Fruit fly (Drosophila melanogaster) whole organism: ENCODE results near the gene Nubp2.

Experiments
- CG8478 ChIP-seq: fragments of >200 bp; optimal IDR thresholded peaks from 2 replicates; lab custom pipeline; 2018; ENCODE audit warnings: inconsistent platforms
- Dll ChIP-seq: fragments of >200 bp; optimal IDR thresholded peaks from 2 replicates; lab custom pipeline; 2017
- EcR ChIP-seq, 2 experiments: fragments of >200 bp; optimal IDR thresholded peaks; 2 replicates each; lab custom pipeline; 2017; ENCODE audit warnings: missing biosample characterization in 2 of 2, missing genetic modification characterization in 2 of 2, missing genetic modification reagents in 2 of 2
- pan ChIP-seq: fragments of >200 bp; optimal IDR thresholded peaks from 2 replicates; lab custom pipeline; 2017
- psq ChIP-seq: fragments of >200 bp; optimal IDR thresholded peaks from 2 replicates; lab custom pipeline; 2017
- usp ChIP-seq: fragments of >200 bp; optimal IDR thresholded peaks from 2 replicates; lab custom pipeline; 2017; ENCODE audit warnings: missing biosample characterization, missing genetic modification characterization, mixed read lengths

dm6 chr3L:20494262-20494601, 32.1 kb upstream of the Nubp2 start:
- no peak for TF ChIP-seq CG8478
- no peak for TF ChIP-seq EcR (GFP tag; optimal IDR thresholded peaks at IDR 0.05; lab: Kevin White, UChicago)
- TF ChIP-seq pan (lab: Kevin White, UChicago) = no peak
- no peak for TF ChIP-seq usp (GFP tag; lab: Kevin White, UChicago)
- TF ChIP-seq psq = no peak
- no peak for TF ChIP-seq Dll (lab: Kevin White, UChicago)
